Worm (Caenorhabditis elegans): ENCODE measurements around the gene C06E1.11.

The C06E1.11 gene

ce11 chrIII:8648589-8648988, 32.1 kb upstream of the C06E1.11 start, which contains the start of gene F22B7.3:
TSS of gene F22B7.3 (plus strand) at chrIII:8648889.
- TF ChIP-seq nhr-237 (tag; optimal IDR thresholded peaks at IDR 0.05), result no peak
- no peak for TF ChIP-seq sea-2 (GFP tag; optimal IDR thresholded peaks at IDR 0.05)
- TF ChIP-seq egl-27 (tag; optimal IDR thresholded peaks at IDR 0.05), result no peak
- TF ChIP-seq mml-1 (tag; optimal IDR thresholded peaks at IDR 0.05), result no peak
- TF ChIP-seq mdl-1 (tag; optimal IDR thresholded peaks at IDR 0.05), result no peak
- no peak for TF ChIP-seq fkh-2 (tag; optimal IDR thresholded peaks at IDR 0.05)
- no peak for TF ChIP-seq nhr-67 (tag; optimal IDR thresholded peaks at IDR 0.05)
- TF ChIP-seq lsy-12 (tag; optimal IDR thresholded peaks at IDR 0.05), result no peak

DNA sequence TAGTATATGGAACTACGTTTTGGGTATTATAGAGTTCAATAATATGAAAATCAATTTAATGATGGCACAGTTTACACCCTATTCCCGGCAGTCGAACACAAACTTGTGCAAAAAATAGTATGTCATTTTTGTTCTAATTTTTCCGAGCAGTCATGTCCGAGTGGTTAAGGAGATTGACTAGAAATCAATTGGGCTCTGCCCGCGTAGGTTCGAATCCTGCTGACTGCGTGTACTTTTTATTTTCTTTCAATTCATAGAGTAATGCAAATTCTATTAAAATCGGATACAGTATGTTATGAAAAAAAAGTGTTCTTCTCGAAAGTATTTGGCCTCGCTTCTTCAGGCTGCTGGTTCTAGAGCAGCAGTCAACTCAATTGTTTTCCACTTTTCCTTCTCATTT, 29.5 kb upstream of the C06E1.11 start:
- TF ChIP-seq nhr-43 (tag; optimal IDR thresholded peaks at IDR 0.05; ENCODE audit: poor library complexity, severe bottlenecking) (peak; percentile 40), elt-2 (tag; optimal IDR thresholded peaks at IDR 0.05) (peak; percentile 12), eor-1 (tag; optimal IDR thresholded peaks at IDR 0.05) (no peak)

DNA sequence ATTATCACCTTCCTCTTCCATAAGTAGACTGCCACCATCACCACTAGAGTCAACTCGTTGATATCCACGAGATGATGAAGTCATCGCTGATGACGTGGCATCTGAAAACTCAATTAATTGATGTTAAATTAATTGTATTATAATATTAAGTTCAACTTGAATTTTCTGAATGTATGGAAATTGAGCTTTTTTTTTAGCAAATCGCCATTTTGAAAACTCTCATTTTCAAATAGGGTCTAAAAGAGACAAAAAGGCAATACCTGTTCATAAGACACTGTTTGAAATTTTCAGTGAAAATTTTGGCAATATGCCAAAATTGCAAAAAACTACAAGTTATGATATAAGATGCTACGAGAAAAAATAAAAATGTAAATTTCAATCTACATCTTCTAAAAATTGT, 27.2 kb upstream of the C06E1.11 start, which contains the start of gene twk-7:
twk-7 (minus strand) TSS at position 101 of the 400 bp plus-strand sequence.
- TF ChIP-seq nfya-1 (tag; optimal IDR thresholded peaks at IDR 0.05; ENCODE audit: insufficient read depth) (no peak), aly-2 (tag; optimal IDR thresholded peaks at IDR 0.05) (no peak), hmg-11 (tag; optimal IDR thresholded peaks at IDR 0.05) (no peak), elt-2 (tag; optimal IDR thresholded peaks at IDR 0.05) (no peak), fkh-2 (tag; optimal IDR thresholded peaks at IDR 0.05) (no peak), nhr-28 (tag; optimal IDR thresholded peaks at IDR 0.05) (no peak), fos-1 (tag; optimal IDR thresholded peaks at IDR 0.05) (no peak)

DNA sequence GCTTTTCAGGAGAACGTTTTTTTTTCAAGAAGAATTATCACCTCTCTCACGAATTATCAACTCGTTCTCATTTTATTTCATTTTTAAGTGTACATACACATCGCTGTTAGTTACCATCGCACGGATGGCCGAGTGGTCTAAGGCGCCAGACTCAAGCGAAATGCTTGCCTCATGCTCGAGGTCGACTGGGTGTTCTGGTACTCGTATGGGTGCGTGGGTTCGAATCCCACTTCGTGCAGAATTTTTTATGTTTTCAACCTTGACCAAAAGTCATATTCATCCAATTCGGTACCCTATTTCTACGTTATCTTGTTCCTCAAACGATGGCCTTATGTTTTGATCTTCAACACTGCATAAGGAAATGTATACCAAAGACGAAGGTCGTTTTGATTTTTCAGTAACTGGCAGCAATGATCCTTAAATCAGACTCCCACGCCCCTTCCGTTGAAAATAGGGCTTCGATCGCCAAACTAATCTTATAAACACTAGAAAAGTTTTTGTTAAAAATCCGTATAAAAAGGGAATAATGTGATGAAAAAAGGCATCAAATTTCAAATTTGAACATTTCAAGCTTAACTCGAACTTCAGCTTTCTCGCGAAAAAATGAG, 22.8 kb upstream of the C06E1.11 start, which contains the start of gene fip-1:
fip-1 (plus strand) TSS at position 558 of the 608 bp plus-strand sequence.
- TF ChIP-seq nhr-28 (tag; optimal IDR thresholded peaks at IDR 0.05) (no peak), nhr-43 (tag; optimal IDR thresholded peaks at IDR 0.05; ENCODE audit: poor library complexity, severe bottlenecking) (peak; percentile 9), elt-2 (tag; optimal IDR thresholded peaks at IDR 0.05) (peak; percentile 20), nhr-23 (tag; optimal IDR thresholded peaks at IDR 0.05) (no peak), pqm-1 (tag; optimal IDR thresholded peaks at IDR 0.05) (peak; percentile 9)

DNA sequence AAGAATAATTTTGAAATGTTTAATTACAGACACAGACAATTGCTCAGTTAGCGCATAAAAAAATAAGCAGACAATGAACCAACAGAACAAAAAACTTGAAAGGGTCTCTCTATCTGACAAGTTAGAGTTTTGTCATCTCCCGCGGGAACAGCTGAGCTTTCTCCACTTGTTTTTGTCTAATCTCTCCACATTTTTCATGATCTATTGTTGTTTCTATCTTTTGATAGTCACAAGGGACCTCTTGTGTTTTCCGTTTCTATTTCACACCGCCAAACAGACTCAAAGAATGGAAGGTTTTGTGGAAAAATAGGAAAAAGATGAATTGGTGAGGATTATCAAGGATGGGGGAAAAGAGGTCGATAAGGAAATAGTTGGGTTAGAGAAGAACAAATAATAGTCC, 20.3 kb upstream of the C06E1.11 start:
- TF ChIP-seq unc-62 (GFP tag; optimal IDR thresholded peaks at IDR 0.05) (peak; percentile 28), ama-1 (optimal IDR thresholded peaks at IDR 0.05) (no peak), skn-1 (tag; optimal IDR thresholded peaks at IDR 0.05) (no peak), elt-2 (tag; optimal IDR thresholded peaks at IDR 0.05) (no peak), lsy-12 (tag; optimal IDR thresholded peaks at IDR 0.05) (no peak), mml-1 (tag; optimal IDR thresholded peaks at IDR 0.05) (no peak), lin-39 (tag; optimal IDR thresholded peaks at IDR 0.05) (peak; percentile 47), pqm-1 (tag; optimal IDR thresholded peaks at IDR 0.05) (no peak), nhr-43 (tag; optimal IDR thresholded peaks at IDR 0.05; ENCODE audit: poor library complexity, severe bottlenecking) (no peak), pha-4 (tag; optimal IDR thresholded peaks at IDR 0.05) (no peak), hmg-11 (tag; optimal IDR thresholded peaks at IDR 0.05) (no peak), nfya-1 (tag; optimal IDR thresholded peaks at IDR 0.05; ENCODE audit: insufficient read depth) (peak; percentile 45), egl-5 (tag; optimal IDR thresholded peaks at IDR 0.05) (no peak), elt-3 (tag; optimal IDR thresholded peaks at IDR 0.05) (no peak), fos-1 (tag; optimal IDR thresholded peaks at IDR 0.05) (no peak), ztf-11 (tag; optimal IDR thresholded peaks at IDR 0.05) (no peak), daf-12 (tag; optimal IDR thresholded peaks at IDR 0.05) (no peak), ZK546.5 (tag; optimal IDR thresholded peaks at IDR 0.05) (no peak), nhr-11 (tag; optimal IDR thresholded peaks at IDR 0.05) (no peak), ceh-9 (tag; optimal IDR thresholded peaks at IDR 0.05) (no peak)

ce11 chrIII:8630833-8631232, 14.3 kb upstream of the C06E1.11 start, which contains the start of gene dnj-10:
TSS of gene dnj-10 (plus strand) at chrIII:8631165.
- no peak for TF ChIP-seq ceh-9 (tag; optimal IDR thresholded peaks at IDR 0.05)
- peak; percentile 72 for TF ChIP-seq nfya-1 (tag; optimal IDR thresholded peaks at IDR 0.05; ENCODE audit: insufficient read depth)
- no peak for TF ChIP-seq nhr-77 (tag; optimal IDR thresholded peaks at IDR 0.05)
- TF ChIP-seq ama-1 (optimal IDR thresholded peaks at IDR 0.05), result no peak
- TF ChIP-seq lin-39 (tag; optimal IDR thresholded peaks at IDR 0.05), result peak; percentile 4
- TF ChIP-seq nhr-237 (tag; optimal IDR thresholded peaks at IDR 0.05), result no peak
- TF ChIP-seq nhr-12 (tag; optimal IDR thresholded peaks at IDR 0.05), result no peak
- peak; percentile 60 for TF ChIP-seq nhr-23 (tag; optimal IDR thresholded peaks at IDR 0.05)
- peak; percentile 26 for TF ChIP-seq hmg-11 (tag; optimal IDR thresholded peaks at IDR 0.05)
- peak; percentile 16 for TF ChIP-seq snpc-4 (tag; optimal IDR thresholded peaks at IDR 0.05)
- peak; percentile 6 for TF ChIP-seq R02D3.7 (tag; optimal IDR thresholded peaks at IDR 0.05)
- TF ChIP-seq lin-15B (tag; optimal IDR thresholded peaks at IDR 0.05), result peak; percentile 92
- no peak for TF ChIP-seq aly-2 (tag; optimal IDR thresholded peaks at IDR 0.05)
- peak; percentile 25 for TF ChIP-seq skn-1 (tag; optimal IDR thresholded peaks at IDR 0.05)
- no peak for TF ChIP-seq pqm-1 (tag; optimal IDR thresholded peaks at IDR 0.05)
- peak; percentile 16 for TF ChIP-seq elt-2 (tag; optimal IDR thresholded peaks at IDR 0.05)
- no peak for TF ChIP-seq eor-1 (tag; optimal IDR thresholded peaks at IDR 0.05)
- TF ChIP-seq pha-4 (tag; optimal IDR thresholded peaks at IDR 0.05), result peak; percentile 84

Data from whole organism, L3 larva.